Worm (Caenorhabditis elegans) whole organism, L2 larva: Measurements from ENCODE around the gene trpp-6.

Source experiments
- C34F6.9 ChIP-seq: fragments of 150-350 bp; optimal IDR thresholded peaks from 2 replicates; lab custom pipeline; 2014; ENCODE audit warnings: missing biosample characterization, missing genetic modification characterization
- F13H6.1 ChIP-seq: sonication (generic microtip); optimal IDR thresholded peaks from 2 replicates; lab custom pipeline; 2016; ENCODE audit warnings: missing genetic modification characterization, missing compliant biosample characterization
- R02D3.7 ChIP-seq: fragments of 150-350 bp; optimal IDR thresholded peaks from 2 replicates; lab custom pipeline; 2014; ENCODE audit warnings: missing biosample characterization, missing genetic modification characterization
- Y55F3AM.14 ChIP-seq: fragments of 200-800 bp; sonication (Bioruptor generic); optimal IDR thresholded peaks from 2 replicates; lab custom pipeline; 2018; ENCODE audit warnings: mild to moderate bottlenecking, missing genetic modification characterization, missing compliant biosample characterization
- ZK546.5 ChIP-seq: sonication (generic microtip); optimal IDR thresholded peaks from 2 replicates; lab custom pipeline; 2017; ENCODE audit warnings: missing biosample characterization, missing genetic modification characterization
- aly-2 ChIP-seq: fragments of 150-350 bp; optimal IDR thresholded peaks from 2 replicates; lab custom pipeline; 2014; ENCODE audit warnings: missing biosample characterization, missing genetic modification characterization
- ama-1 ChIP-seq: fragments of 150-350 bp; optimal IDR thresholded peaks from 2 replicates; lab custom pipeline; 2018; ENCODE audit warnings: inconsistent platforms
- ceh-16 ChIP-seq: fragments of 150-350 bp; optimal IDR thresholded peaks from 2 replicates; lab custom pipeline; 2014; ENCODE audit warnings: missing biosample characterization, missing genetic modification characterization
- ceh-82 ChIP-seq: fragments of 150-350 bp; optimal IDR thresholded peaks from 2 replicates; lab custom pipeline; 2014; ENCODE audit warnings: missing biosample characterization, missing genetic modification characterization
- crh-2 ChIP-seq: sonication (generic microtip); optimal IDR thresholded peaks from 2 replicates; lab custom pipeline; 2017; ENCODE audit warnings: missing biosample characterization, missing genetic modification characterization
- egl-27 ChIP-seq: sonication (generic microtip); optimal IDR thresholded peaks from 3 replicates; lab custom pipeline; 2017; ENCODE audit warnings: missing biosample characterization, missing genetic modification reagents, missing genetic modification characterization
- elt-1 ChIP-seq: fragments of 150-350 bp; optimal IDR thresholded peaks from 2 replicates; lab custom pipeline; 2014; ENCODE audit warnings: missing biosample characterization, missing genetic modification characterization
- fos-1 ChIP-seq: fragments of 150-350 bp; optimal IDR thresholded peaks from 2 replicates; lab custom pipeline; 2014; ENCODE audit warnings: missing biosample characterization, missing genetic modification characterization
- gmeb-1 ChIP-seq: fragments of 150-350 bp; optimal IDR thresholded peaks from 2 replicates; lab custom pipeline; 2014; ENCODE audit warnings: missing biosample characterization, missing genetic modification characterization
- lin-11 ChIP-seq: fragments of 150-350 bp; sonication (generic microtip); optimal IDR thresholded peaks from 2 replicates; lab custom pipeline; 2014; ENCODE audit warnings: missing biosample characterization, missing genetic modification characterization, inconsistent platforms, mixed read lengths
- lin-13 ChIP-seq: fragments of 150-350 bp; optimal IDR thresholded peaks from 2 replicates; lab custom pipeline; 2014; ENCODE audit warnings: missing biosample characterization, missing genetic modification reagents, missing genetic modification characterization
- lsy-2 ChIP-seq, 2 experiments: fragments of 150-350 bp in 1 of 2; sonication (generic microtip) in 1 of 2; optimal IDR thresholded peaks; 2 replicates each; lab custom pipeline; 2014 to 2017; ENCODE audit warnings: missing biosample characterization in 2 of 2, missing genetic modification characterization in 2 of 2
- mbf-1 ChIP-seq: sonication (generic microtip); optimal IDR thresholded peaks from 2 replicates; lab custom pipeline; 2017; ENCODE audit warnings: missing biosample characterization, missing genetic modification characterization
- mdl-1 ChIP-seq, 2 experiments: fragments of 150-350 bp in 1 of 2; sonication (generic microtip) in 1 of 2; optimal IDR thresholded peaks; 2 replicates each; lab custom pipeline; 2017; ENCODE audit warnings: missing biosample characterization in 2 of 2, missing genetic modification characterization in 2 of 2
- nhr-10 ChIP-seq: sonication (generic microtip); optimal IDR thresholded peaks from 2 replicates; lab custom pipeline; 2017; ENCODE audit warnings: missing biosample characterization, missing genetic modification characterization
- nhr-11 ChIP-seq: fragments of 150-350 bp; optimal IDR thresholded peaks from 2 replicates; lab custom pipeline; 2014; ENCODE audit warnings: missing biosample characterization, missing genetic modification characterization
- nhr-12 ChIP-seq: fragments of 150-350 bp; optimal IDR thresholded peaks from 2 replicates; lab custom pipeline; 2014; ENCODE audit warnings: missing biosample characterization, missing genetic modification characterization
- nhr-129 ChIP-seq: fragments of 150-350 bp; optimal IDR thresholded peaks from 2 replicates; lab custom pipeline; 2014; ENCODE audit warnings: missing biosample characterization, missing genetic modification characterization
- nhr-21 ChIP-seq: fragments of 150-350 bp; optimal IDR thresholded peaks from 2 replicates; lab custom pipeline; 2014; ENCODE audit warnings: missing biosample characterization, missing genetic modification characterization
- nhr-23 ChIP-seq: fragments of 150-350 bp; optimal IDR thresholded peaks from 2 replicates; lab custom pipeline; 2014; ENCODE audit warnings: missing biosample characterization, missing genetic modification reagents, missing genetic modification characterization
- nhr-25 ChIP-seq: fragments of 150-350 bp; sonication (generic microtip); optimal IDR thresholded peaks from 3 replicates; lab custom pipeline; 2014; ENCODE audit warnings: missing biosample characterization, missing genetic modification characterization
- nhr-77 ChIP-seq: fragments of 150-350 bp; optimal IDR thresholded peaks from 2 replicates; lab custom pipeline; 2014; ENCODE audit warnings: missing biosample characterization, missing genetic modification characterization
- peb-1 ChIP-seq: fragments of 150-350 bp; optimal IDR thresholded peaks from 2 replicates; lab custom pipeline; 2014; ENCODE audit warnings: missing biosample characterization, missing genetic modification characterization
- skn-1 ChIP-seq: sonication (generic microtip); optimal IDR thresholded peaks from 2 replicates; lab custom pipeline; 2017; ENCODE audit warnings: missing biosample characterization, missing genetic modification characterization
- sma-3 ChIP-seq: sonication (generic microtip); optimal IDR thresholded peaks from 2 replicates; lab custom pipeline; 2016; ENCODE audit warnings: missing genetic modification reagents, missing genetic modification characterization, missing compliant biosample characterization
- sma-9 ChIP-seq, 2 experiments: fragments of 150-350 bp in 1 of 2; sonication (generic microtip) in 1 of 2; optimal IDR thresholded peaks; 2 replicates each; lab custom pipeline; 2014 to 2016; ENCODE audit warnings: missing genetic modification characterization in 2 of 2, mild to moderate bottlenecking in 1 of 2, missing biosample characterization in 1 of 2, missing compliant biosample characterization in 1 of 2, missing genetic modification reagents in 1 of 2, moderate library complexity in 1 of 2
- unc-39 ChIP-seq: fragments of 150-350 bp; optimal IDR thresholded peaks from 2 replicates; lab custom pipeline; 2014; ENCODE audit warnings: missing biosample characterization, missing genetic modification characterization
- unc-55 ChIP-seq: fragments of 150-350 bp; sonication (generic microtip); optimal IDR thresholded peaks from 3 replicates; lab custom pipeline; 2014; ENCODE audit warnings: missing biosample characterization, missing genetic modification reagents, missing genetic modification characterization
- zag-1 ChIP-seq: fragments of 150-350 bp; optimal IDR thresholded peaks from 2 replicates; lab custom pipeline; 2014; ENCODE audit warnings: missing biosample characterization, missing genetic modification characterization
- ztf-11 ChIP-seq: sonication (generic microtip); optimal IDR thresholded peaks from 2 replicates; lab custom pipeline; 2017; ENCODE audit warnings: missing biosample characterization, missing genetic modification characterization

trpp-6 gene

DNA sequence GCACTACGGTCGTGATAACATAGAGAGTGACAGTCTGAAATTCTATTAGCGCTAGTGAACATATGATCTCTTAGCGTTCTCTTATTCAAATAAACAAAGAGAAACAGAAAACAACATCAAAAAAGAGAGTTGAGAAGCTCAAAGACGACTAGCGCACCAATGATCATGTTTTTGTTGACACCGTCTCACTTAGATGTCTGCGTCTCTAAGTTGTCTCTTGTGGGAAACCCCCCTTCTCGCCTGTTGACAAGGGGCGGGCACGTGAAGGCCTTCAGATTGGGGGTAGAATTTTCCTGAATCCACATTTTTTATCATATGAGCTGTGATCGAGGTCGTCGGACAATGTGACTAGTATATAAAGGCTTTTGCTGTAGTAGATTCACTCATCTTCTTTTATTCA is 28.2 kb downstream of the trpp-6 start (continued):
- TF ChIP-seq zag-1 (tag; lab: Kevin White, UChicago) (no peak), unc-39 (tag; lab: Kevin White, UChicago) (no peak), ZK546.5 (tag; lab: Kevin White, UChicago) (no peak), ztf-11 (tag; lab: Kevin White, UChicago) (no peak), nhr-25 (no peak), nhr-129 (tag; lab: Kevin White, UChicago) (peak; percentile 60), nhr-12 (tag; lab: Kevin White, UChicago) (no peak), gmeb-1 (no peak)
- TF ChIP-seq, all 48 proteins: peak for 6

DNA sequence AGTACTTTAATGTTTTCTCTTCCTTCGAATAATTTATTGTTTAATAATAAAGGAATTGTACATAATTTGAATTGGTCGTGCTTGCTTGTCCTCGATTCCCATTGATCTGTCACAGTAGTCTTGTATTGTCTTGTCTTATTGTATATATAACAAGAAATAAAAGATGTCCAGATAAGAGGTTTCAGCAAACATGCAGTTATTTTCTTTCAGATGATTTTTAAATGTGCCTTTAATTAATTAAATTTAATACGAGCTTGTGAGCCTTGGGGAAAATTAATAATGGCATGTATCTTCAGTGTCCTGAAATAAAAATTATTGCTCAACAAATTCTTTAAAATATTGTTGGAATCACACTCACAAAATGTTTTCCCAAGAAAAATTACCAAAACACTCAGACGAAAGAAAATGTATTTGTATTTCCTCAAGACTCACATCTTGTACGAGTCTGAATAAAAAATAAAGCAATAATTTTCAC is 31.4 kb downstream of the trpp-6 start:
- TF ChIP-seq unc-39 (tag; lab: Kevin White, UChicago) (no peak), elt-1 (tag; lab: Kevin White, UChicago) (no peak), sma-3 (no peak), skn-1 (tag; lab: Kevin White, UChicago) (no peak), ama-1 (lab: Kevin White, UChicago) (no peak)

DNA sequence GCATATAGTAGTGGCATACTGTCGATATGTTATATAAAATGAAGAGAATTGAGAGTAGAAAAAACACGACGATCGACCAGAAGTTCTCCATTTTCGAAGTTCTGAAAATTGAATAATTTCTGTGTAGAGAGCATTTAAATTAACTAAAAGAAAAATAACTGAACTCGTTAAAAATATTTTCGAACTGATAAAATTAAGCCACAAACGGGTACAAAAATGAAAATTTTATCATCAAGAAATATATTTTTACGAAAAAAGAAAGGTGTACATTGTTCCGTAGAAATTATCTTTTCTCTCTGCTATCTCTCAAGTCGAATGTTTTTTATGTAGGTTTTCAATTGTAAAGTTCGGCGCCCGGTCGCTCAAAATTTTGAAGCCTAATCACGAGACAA is 39.3 kb downstream of the trpp-6 start, which contains the start of gene acl-2:
Gene acl-2, minus strand, starts transcription at position 101 of the 392 bp plus-strand sequence.
- no peak for TF ChIP-seq nhr-25
- no peak for TF ChIP-seq ama-1 (lab: Kevin White, UChicago)
- no peak for TF ChIP-seq R02D3.7 (tag; lab: Kevin White, UChicago)
- no peak for TF ChIP-seq Y55F3AM.14 (GFP tag; lab: Kevin White, UChicago)
- TF ChIP-seq nhr-77 (tag; lab: Kevin White, UChicago) = no peak
- no peak for TF ChIP-seq nhr-10 (tag; lab: Kevin White, UChicago)
- no peak for TF ChIP-seq peb-1 (tag; lab: Kevin White, UChicago)
- no peak for TF ChIP-seq crh-2
- TF ChIP-seq mdl-1 (tag; optimal IDR thresholded peaks at IDR 0.05; lab: Kevin White, UChicago) = no peak
- no peak for TF ChIP-seq nhr-129 (tag; lab: Kevin White, UChicago)
- TF ChIP-seq ztf-11 (tag; lab: Kevin White, UChicago) = no peak
- TF ChIP-seq egl-27 = no peak
- no peak for TF ChIP-seq mbf-1 (tag; lab: Kevin White, UChicago)
- TF ChIP-seq lin-11 (tag; lab: Kevin White, UChicago) = no peak
- TF ChIP-seq F13H6.1 (tag; lab: Kevin White, UChicago) = no peak
- TF ChIP-seq C34F6.9 (tag; lab: Kevin White, UChicago) = no peak
- no peak for TF ChIP-seq fos-1 (tag; lab: Kevin White, UChicago)

DNA sequence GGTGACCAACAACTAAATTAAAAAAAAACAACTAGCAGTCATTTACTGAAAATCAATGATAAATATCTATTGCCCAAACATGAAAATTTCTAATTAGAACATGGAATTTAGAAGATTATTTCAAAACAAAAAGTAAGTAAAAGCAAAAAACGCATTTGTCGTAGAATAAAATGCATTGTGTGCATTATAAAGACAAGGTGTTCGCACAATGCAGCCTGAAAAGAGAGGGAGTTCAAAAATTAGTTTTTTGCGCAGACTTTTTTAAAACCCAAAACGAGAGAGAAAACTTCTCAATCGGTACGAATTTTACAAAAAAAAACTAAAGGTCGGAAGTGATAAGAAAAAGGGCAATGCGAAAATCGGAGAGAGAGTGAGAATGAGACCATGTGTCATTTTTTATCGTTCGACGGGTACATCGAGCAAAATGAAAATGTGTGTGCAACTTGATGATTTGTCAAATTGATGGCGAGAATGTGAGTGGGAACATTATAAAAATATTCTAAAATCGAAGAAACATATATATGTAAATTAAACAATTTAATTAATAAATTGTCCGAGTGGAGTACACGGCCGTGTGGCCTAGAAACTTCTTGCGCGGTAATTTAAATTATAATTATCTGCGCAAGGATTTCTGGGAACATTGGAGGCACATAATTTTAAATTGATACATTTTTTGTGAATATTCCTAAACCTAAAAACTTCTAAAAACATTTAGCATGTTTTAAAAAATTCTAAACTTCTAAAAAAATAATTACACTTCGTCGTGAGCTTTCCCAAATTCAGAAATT is 39.9 kb downstream of the trpp-6 start:
- TF ChIP-seq sma-9 (GFP tag; optimal IDR thresholded peaks at IDR 0.05; lab: Kevin White, UChicago) (peak; percentile 46), sma-9 (tag; optimal IDR thresholded peaks at IDR 0.05; lab: Kevin White, UChicago) (no peak), nhr-23 (tag; lab: Kevin White, UChicago) (no peak), elt-1 (tag; lab: Kevin White, UChicago) (no peak), C34F6.9 (tag; lab: Kevin White, UChicago) (peak; percentile 67), F13H6.1 (tag; lab: Kevin White, UChicago) (peak; percentile 44), ztf-11 (tag; lab: Kevin White, UChicago) (no peak), lin-13 (GFP tag; lab: Kevin White, UChicago) (peak; percentile 11), ama-1 (lab: Kevin White, UChicago) (no peak), unc-55 (GFP tag; lab: Kevin White, UChicago) (peak; percentile 78), ceh-16 (tag; lab: Kevin White, UChicago) (no peak), nhr-129 (tag; lab: Kevin White, UChicago) (peak; percentile 52), ceh-82 (tag; lab: Kevin White, UChicago) (no peak), nhr-21 (tag; lab: Kevin White, UChicago) (peak; percentile 16), nhr-11 (tag; lab: Kevin White, UChicago) (no peak), nhr-10 (tag; lab: Kevin White, UChicago) (no peak), skn-1 (tag; lab: Kevin White, UChicago) (no peak), aly-2 (no peak), crh-2 (peak; percentile 1), lsy-2 (tag; optimal IDR thresholded peaks at IDR 0.05; lab: Kevin White, UChicago) (peak; percentile 6 to 70), fos-1 (tag; lab: Kevin White, UChicago) (peak; percentile 87), egl-27 (peak; percentile 41), gmeb-1 (peak; percentile 81), mdl-1 (tag; optimal IDR thresholded peaks at IDR 0.05; lab: Kevin White, UChicago) (no peak)
